Fruit fly (Drosophila melanogaster): ENCODE measurements around the gene CG13364.

The CG13364 gene

dm6 chrX:629239-629821, 4.3 kb upstream of the CG13364 start, which contains the start of the genes RpL36 and Mybbp1A (continued):
- peak; percentile 60 for TF ChIP-seq HLH106 (tag; optimal IDR thresholded peaks at IDR 0.05)
- no peak for TF ChIP-seq Dfd (GFP tag; optimal IDR thresholded peaks at IDR 0.05)
- peak; percentile 66 for TF ChIP-seq Jra (GFP tag; optimal IDR thresholded peaks at IDR 0.05)
- TF ChIP-seq rgr (GFP tag; optimal IDR thresholded peaks at IDR 0.05), result peak; percentile 82
- TF ChIP-seq N (GFP tag; optimal IDR thresholded peaks at IDR 0.05), result no peak
- TF ChIP-seq foxo (GFP tag; optimal IDR thresholded peaks at IDR 0.05), result peak in 1 of 2 experiments; percentile 64
- TF ChIP-seq br (GFP tag; optimal IDR thresholded peaks at IDR 0.05), result peak; percentile 70
- peak; percentile 76 for TF ChIP-seq Hr83 (GFP tag; optimal IDR thresholded peaks at IDR 0.05; ENCODE audit: poor library complexity, severe bottlenecking)
- peak; percentile 30 for TF ChIP-seq Myc (optimal IDR thresholded peaks at IDR 0.05)
- TF ChIP-seq Dif (GFP tag; optimal IDR thresholded peaks at IDR 0.05; ENCODE audit: partially characterized antibody), result peak; percentile 20
- TF ChIP-seq Hnf4 (GFP tag; optimal IDR thresholded peaks at IDR 0.05), result no peak
- TF ChIP-seq tai (GFP tag; optimal IDR thresholded peaks at IDR 0.05), result no peak

dm6 chrX:623357-623756, 1.6 kb downstream of the CG13364 start, which contains the start of gene CG13369:
CG13369 (plus strand) TSS chrX:623468.
- TF ChIP-seq Mio (GFP tag; optimal IDR thresholded peaks at IDR 0.05), result no peak
- TF ChIP-seq CG32264 (GFP tag; optimal IDR thresholded peaks at IDR 0.05), result no peak
- TF ChIP-seq tai (GFP tag; optimal IDR thresholded peaks at IDR 0.05), result no peak
- TF ChIP-seq Abd-B (GFP tag; optimal IDR thresholded peaks at IDR 0.05), result no peak
- no peak for TF ChIP-seq Hnf4 (GFP tag; optimal IDR thresholded peaks at IDR 0.05)

- TF ChIP-seq Dfd (GFP tag; optimal IDR thresholded peaks at IDR 0.05) (no peak), dmrt93B (GFP tag; optimal IDR thresholded peaks at IDR 0.05) (no peak), foxo (GFP tag; optimal IDR thresholded peaks at IDR 0.05) (peak in 1 of 2 experiments; percentile 42), lola (GFP tag; optimal IDR thresholded peaks at IDR 0.05) (no peak), Jra (GFP tag; optimal IDR thresholded peaks at IDR 0.05) (peak; percentile 62), pan (optimal IDR thresholded peaks at IDR 0.05) (no peak), Mio (GFP tag; optimal IDR thresholded peaks at IDR 0.05) (no peak), tai (GFP tag; optimal IDR thresholded peaks at IDR 0.05) (no peak), Myc (optimal IDR thresholded peaks at IDR 0.05) (peak; percentile 98), dl (GFP tag; optimal IDR thresholded peaks at IDR 0.05; ENCODE audit: insufficient read depth in 1 of 2, partially characterized antibody in 2 of 2) (no peak), CrebA (GFP tag; optimal IDR thresholded peaks at IDR 0.05; ENCODE audit: borderline replicate concordance) (no peak), Hr78 (GFP tag; optimal IDR thresholded peaks at IDR 0.05) (no peak), Vsx2 (GFP tag; optimal IDR thresholded peaks at IDR 0.05; ENCODE audit: partially characterized antibody) (no peak), sv (GFP tag; optimal IDR thresholded peaks at IDR 0.05) (peak; percentile 33), Abd-B (GFP tag; optimal IDR thresholded peaks at IDR 0.05) (no peak), woc (GFP tag; optimal IDR thresholded peaks at IDR 0.05) (peak; percentile 84), HLH106 (tag; optimal IDR thresholded peaks at IDR 0.05) (peak; percentile 60), GATAd (GFP tag; optimal IDR thresholded peaks at IDR 0.05) (peak; percentile 68), Hnf4 (GFP tag; optimal IDR thresholded peaks at IDR 0.05) (no peak), fru (GFP tag; optimal IDR thresholded peaks at IDR 0.05) (peak; percentile 43), Sp1 (GFP tag; optimal IDR thresholded peaks at IDR 0.05) (peak; percentile 58), Hr83 (GFP tag; optimal IDR thresholded peaks at IDR 0.05; ENCODE audit: poor library complexity, severe bottlenecking) (peak; percentile 26), OdsH (GFP tag; optimal IDR thresholded peaks at IDR 0.05) (no peak), jim (GFP tag; optimal IDR thresholded peaks at IDR 0.05) (no peak), Dif (GFP tag; optimal IDR thresholded peaks at IDR 0.05; ENCODE audit: partially characterized antibody) (no peak), Rel (GFP tag; optimal IDR thresholded peaks at IDR 0.05) (no peak), Rel (tag; optimal IDR thresholded peaks at IDR 0.05) (peak; percentile 5), ey (GFP tag; optimal IDR thresholded peaks at IDR 0.05) (peak; percentile 41), N (GFP tag; optimal IDR thresholded peaks at IDR 0.05) (no peak), brk (GFP tag; optimal IDR thresholded peaks at IDR 0.05) (no peak), psq (GFP tag; optimal IDR thresholded peaks at IDR 0.05) (peak; percentile 15), dsf (GFP tag; optimal IDR thresholded peaks at IDR 0.05; ENCODE audit: borderline replicate concordance) (peak; percentile 3), br (GFP tag; optimal IDR thresholded peaks at IDR 0.05) (peak; percentile 42), CG32264 (GFP tag; optimal IDR thresholded peaks at IDR 0.05) (no peak), h (GFP tag; optimal IDR thresholded peaks at IDR 0.05) (peak; percentile 51), rgr (GFP tag; optimal IDR thresholded peaks at IDR 0.05) (no peak), usp (GFP tag; optimal IDR thresholded peaks at IDR 0.05) (no peak), CG9705 (GFP tag; optimal IDR thresholded peaks at IDR 0.05) (peak; percentile 46), sage (GFP tag; optimal IDR thresholded peaks at IDR 0.05) (no peak)
Observed at dm6 chrX:621132-621555, 3.9 kb downstream of the CG13364 start, which contains the start of the genes CG13365 and Vsp37A. CG13365 (minus strand) TSS chrX:621215. Vsp37A (plus strand) TSS chrX:621530.
